Worm (Caenorhabditis elegans) whole organism, L4 larva: ENCODE results near the gene zip-9.

ENCODE experiments used
- D1046.2 ChIP-seq: fragments of 200-800 bp; sonication (Bioruptor generic); IDR thresholded peaks from 2 replicates; pipeline ENCODE4 v1.3.6; 2022; ENCODE audit warnings: missing genetic modification characterization, missing compliant biosample characterization
- T20F7.1 ChIP-seq: fragments of 200-800 bp; sonication (Bioruptor generic); optimal IDR thresholded peaks from 2 replicates; lab custom pipeline; 2018; ENCODE audit warnings: mild to moderate bottlenecking, missing genetic modification characterization, missing compliant biosample characterization
- ZK546.5 ChIP-seq, 2 experiments: sonication (generic microtip); optimal IDR thresholded peaks; 2 replicates each; lab custom pipeline; 2017; ENCODE audit warnings: missing biosample characterization in 2 of 2, missing genetic modification characterization in 2 of 2
- aha-1 ChIP-seq: fragments of 150-350 bp; peaks from one replicate; lab custom pipeline; 2014; ENCODE audit warnings: missing biosample characterization, missing genetic modification characterization
- ceh-28 ChIP-seq: fragments of 150-350 bp; optimal IDR thresholded peaks from 2 replicates; lab custom pipeline; 2014; ENCODE audit warnings: missing biosample characterization, missing genetic modification reagents, missing genetic modification characterization
- ceh-32 ChIP-seq: sonication (generic microtip); optimal IDR thresholded peaks from 2 replicates; lab custom pipeline; 2016; ENCODE audit warnings: mild to moderate bottlenecking, missing genetic modification characterization, missing compliant biosample characterization; ENCODE audit not compliant: poor library complexity
- ceh-62 ChIP-seq: sonication (generic microtip); optimal IDR thresholded peaks from 2 replicates; lab custom pipeline; 2017; ENCODE audit warnings: missing biosample characterization, missing genetic modification characterization
- ceh-82 ChIP-seq: sonication (generic microtip); optimal IDR thresholded peaks from 2 replicates; lab custom pipeline; 2017; ENCODE audit warnings: missing biosample characterization, missing genetic modification characterization
- cey-2 ChIP-seq: sonication (generic microtip); optimal IDR thresholded peaks from 3 replicates; lab custom pipeline; 2017; ENCODE audit warnings: missing genetic modification characterization, mild to moderate bottlenecking, missing compliant biosample characterization, antibody characterized with exemption, borderline replicate concordance; ENCODE audit not compliant: insufficient read depth
- daf-12 ChIP-seq: fragments of 150-350 bp; optimal IDR thresholded peaks from 2 replicates; lab custom pipeline; 2014; ENCODE audit warnings: missing biosample characterization, missing genetic modification reagents, missing genetic modification characterization
- daf-16 ChIP-seq, 3 experiments: sonication (generic microtip); optimal IDR thresholded peaks; 2 replicates each; lab custom pipeline; 2016 to 2017; ENCODE audit warnings: missing genetic modification characterization in 3 of 3, missing genetic modification reagents in 3 of 3, mild to moderate bottlenecking in 2 of 3, missing compliant biosample characterization in 2 of 3, missing biosample characterization in 1 of 3, moderate library complexity in 1 of 3
- daf-19 ChIP-seq: fragments of 200-800 bp; sonication (Bioruptor generic); conservative IDR thresholded peaks from 2 replicates; pipeline ENCODE4 v1.3.6; 2022; ENCODE audit warnings: missing genetic modification characterization, missing compliant biosample characterization
- dmd-6 ChIP-seq: fragments of 200-800 bp; sonication (Bioruptor generic); IDR thresholded peaks from 2 replicates; pipeline ENCODE4 v1.3.6; 2022; ENCODE audit warnings: missing genetic modification reagents, missing genetic modification characterization, missing compliant biosample characterization
- dve-1 ChIP-seq: sonication (generic microtip); optimal IDR thresholded peaks from 2 replicates; lab custom pipeline; 2017; ENCODE audit warnings: antibody characterized with exemption, mild to moderate bottlenecking, missing genetic modification characterization, missing compliant biosample characterization; ENCODE audit not compliant: insufficient read depth
- hlh-11 ChIP-seq: fragments of 200-800 bp; sonication (Bioruptor generic); optimal IDR thresholded peaks from 2 replicates; lab custom pipeline; 2018; ENCODE audit warnings: mild to moderate bottlenecking, missing genetic modification characterization, missing compliant biosample characterization
- hlh-30 ChIP-seq: sonication (generic microtip); optimal IDR thresholded peaks from 2 replicates; lab custom pipeline; 2017; ENCODE audit warnings: antibody characterized with exemption, mild to moderate bottlenecking, missing genetic modification characterization, missing compliant biosample characterization; ENCODE audit not compliant: insufficient read depth
- lin-1 ChIP-seq: fragments of 200-800 bp; sonication (Bioruptor generic); IDR thresholded peaks from 2 replicates; pipeline ENCODE4 v1.3.6; 2022; ENCODE audit warnings: missing genetic modification reagents, missing genetic modification characterization, missing compliant biosample characterization
- lin-15B ChIP-seq: fragments of 150-350 bp; sonication (generic microtip); optimal IDR thresholded peaks from 3 replicates; lab custom pipeline; 2014; ENCODE audit warnings: missing biosample characterization, missing genetic modification characterization
- lin-29 ChIP-seq: fragments of 200-800 bp; sonication (Bioruptor generic); IDR thresholded peaks from 2 replicates; pipeline ENCODE4 v1.3.6; 2022; ENCODE audit warnings: missing genetic modification reagents, missing genetic modification characterization, missing compliant biosample characterization
- lir-3 ChIP-seq: sonication (generic microtip); optimal IDR thresholded peaks from 2 replicates; lab custom pipeline; 2016; ENCODE audit warnings: mild to moderate bottlenecking, missing genetic modification characterization, missing compliant biosample characterization
- mdl-1 ChIP-seq, 2 experiments: fragments of 150-350 bp in 1 of 2; sonication (generic microtip) in 1 of 2; optimal IDR thresholded peaks; 2 replicates each; lab custom pipeline; 2014 to 2017; ENCODE audit warnings: missing biosample characterization in 2 of 2, missing genetic modification characterization in 2 of 2
- mes-2 ChIP-seq: sonication (generic microtip); optimal IDR thresholded peaks from 2 replicates; lab custom pipeline; 2016; ENCODE audit warnings: missing genotype, mild to moderate bottlenecking, missing genetic modification characterization, missing compliant biosample characterization; ENCODE audit not compliant: poor library complexity, severe bottlenecking
- mxl-2 ChIP-seq: fragments of 200-800 bp; sonication (Bioruptor generic); conservative IDR thresholded peaks from 2 replicates; pipeline ENCODE4 v1.3.6; 2022; ENCODE audit warnings: missing genetic modification reagents, missing genetic modification characterization, missing compliant biosample characterization
- mxl-3 ChIP-seq: fragments of 200-800 bp; sonication (Bioruptor generic); optimal IDR thresholded peaks from 2 replicates; lab custom pipeline; 2018; ENCODE audit warnings: mild to moderate bottlenecking, missing genetic modification characterization, missing compliant biosample characterization
- nhr-102 ChIP-seq: sonication (generic microtip); optimal IDR thresholded peaks from 2 replicates; lab custom pipeline; 2016; ENCODE audit warnings: mild to moderate bottlenecking, missing genetic modification characterization, moderate library complexity, missing compliant biosample characterization
- nhr-11 ChIP-seq: fragments of 150-350 bp; optimal IDR thresholded peaks from 2 replicates; lab custom pipeline; 2014; ENCODE audit warnings: missing biosample characterization, missing genetic modification characterization
- nhr-111 ChIP-seq: fragments of 200-800 bp; sonication (Bioruptor generic); optimal IDR thresholded peaks from 2 replicates; lab custom pipeline; 2018; ENCODE audit warnings: mild to moderate bottlenecking, missing genetic modification characterization, missing compliant biosample characterization
- nhr-25 ChIP-seq: sonication (generic microtip); optimal IDR thresholded peaks from 2 replicates; lab custom pipeline; 2017; ENCODE audit warnings: missing genetic modification characterization, mild to moderate bottlenecking, missing compliant biosample characterization, antibody characterized with exemption, moderate library complexity, borderline replicate concordance; ENCODE audit not compliant: insufficient read depth
- nhr-28 ChIP-seq: fragments of 150-350 bp; optimal IDR thresholded peaks from 2 replicates; lab custom pipeline; 2014; ENCODE audit warnings: missing biosample characterization, missing genetic modification characterization
- nhr-48 ChIP-seq: sonication (generic microtip); optimal IDR thresholded peaks from 2 replicates; lab custom pipeline; 2016; ENCODE audit warnings: mild to moderate bottlenecking, missing genetic modification characterization, missing compliant biosample characterization
- nhr-6 ChIP-seq: fragments of 150-350 bp; optimal IDR thresholded peaks from 2 replicates; lab custom pipeline; 2014; ENCODE audit warnings: missing biosample characterization, missing genetic modification characterization
- php-3 ChIP-seq: fragments of 200-800 bp; sonication (Bioruptor generic); IDR thresholded peaks from 2 replicates; pipeline ENCODE4 v1.3.6; 2022; ENCODE audit warnings: missing genetic modification reagents, missing genetic modification characterization, missing compliant biosample characterization
- pqm-1 ChIP-seq: sonication (generic microtip); optimal IDR thresholded peaks from 2 replicates; lab custom pipeline; 2017; ENCODE audit warnings: missing biosample characterization, missing genetic modification characterization
- set-16 ChIP-seq: fragments of 200-800 bp; sonication (Bioruptor generic); IDR thresholded peaks from 2 replicates; pipeline ENCODE4 v1.3.6; 2022; ENCODE audit warnings: missing genetic modification reagents, missing genetic modification characterization, missing compliant biosample characterization
- snpc-1.2 ChIP-seq: fragments of 200-800 bp; sonication (Bioruptor generic); IDR thresholded peaks from 2 replicates; pipeline ENCODE4 v1.3.6; 2022; ENCODE audit warnings: missing genetic modification reagents, missing genetic modification characterization, missing compliant biosample characterization
- unc-62 ChIP-seq, 3 experiments: fragments of 150-350 bp in 1 of 3; sonication (generic microtip); optimal IDR thresholded peaks in 2 of 3; peaks in 1 of 3; 1 replicate in 1 of 3; 2 replicates in 2 of 3; lab custom pipeline; 2014 to 2017; ENCODE audit warnings: missing biosample characterization in 3 of 3, missing genetic modification characterization in 3 of 3, missing genetic modification reagents in 3 of 3, missing genotype in 1 of 3
- zfp-2 ChIP-seq: sonication (generic microtip); optimal IDR thresholded peaks from 2 replicates; lab custom pipeline; 2016; ENCODE audit warnings: mild to moderate bottlenecking, missing genetic modification characterization, missing compliant biosample characterization

The zip-9 gene

DNA sequence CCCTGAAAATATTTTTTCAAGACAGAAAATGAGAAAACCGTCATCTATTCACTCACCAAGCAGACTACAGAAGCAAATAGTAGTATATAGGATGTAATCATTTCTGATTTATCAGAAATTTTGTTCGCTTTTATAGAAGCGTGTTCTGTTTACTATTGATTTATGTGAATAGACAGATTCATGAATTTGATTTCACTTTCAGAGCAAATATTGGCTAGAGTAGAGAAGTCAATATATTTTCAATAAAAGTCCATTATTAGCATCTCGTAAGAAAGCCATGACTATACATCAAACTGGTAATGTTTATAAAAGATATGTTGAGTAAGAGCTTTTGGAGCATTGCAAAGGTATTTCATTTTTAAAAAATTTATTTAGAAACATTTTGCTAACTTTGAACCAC lies 11.1 kb upstream of the zip-9 start, which contains the start of gene scvp-1:
scvp-1 (minus strand) TSS at position 101 of the 400 bp plus-strand sequence.
- TF ChIP-seq cey-2 (tag; lab: Kevin White, UChicago): no peak
- no peak for TF ChIP-seq nhr-6 (tag; lab: Kevin White, UChicago)
- TF ChIP-seq mxl-3 (GFP tag; lab: Kevin White, UChicago): no peak
- TF ChIP-seq, all 104 proteins: peak for 0

DNA sequence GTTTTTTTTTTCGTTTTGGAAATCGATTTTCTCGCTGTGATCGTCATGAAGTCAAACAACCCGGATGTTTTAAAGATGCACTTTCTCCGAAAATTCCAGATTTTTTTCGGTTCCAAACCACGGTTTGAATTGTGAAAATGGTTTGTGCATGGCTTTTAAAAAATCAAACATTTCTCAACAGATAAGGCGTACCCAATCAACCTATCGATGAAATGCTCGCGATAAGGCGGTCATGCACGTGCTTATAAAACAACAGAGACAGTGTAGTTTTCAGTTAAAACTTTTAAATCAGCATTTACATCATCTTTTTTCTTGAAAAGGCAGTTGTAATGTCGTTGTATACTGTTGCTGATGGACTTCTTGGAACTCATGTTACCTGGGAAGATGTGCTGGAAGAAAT lies 9.8 kb upstream of the zip-9 start, which contains the start of gene F58B4.5:
F58B4.5 (plus strand) TSS at position 283 of the 400 bp plus-strand sequence.
- no peak for TF ChIP-seq mes-2 (tag; lab: Kevin White, UChicago)
- TF ChIP-seq mxl-2 (GFP tag; lab: Robert Waterston, UW): no peak
- no peak for TF ChIP-seq lin-1 (GFP tag; lab: Robert Waterston, UW)
- TF ChIP-seq zfp-2 (tag; lab: Kevin White, UChicago): no peak
- no peak for TF ChIP-seq D1046.2 (GFP tag; lab: Robert Waterston, UW)
- no peak for TF ChIP-seq snpc-1.2 (GFP tag; lab: Robert Waterston, UW)
- no peak for TF ChIP-seq lir-3 (tag; lab: Kevin White, UChicago)
- peak; percentile 7 for TF ChIP-seq nhr-48 (tag; lab: Kevin White, UChicago)
- no peak for TF ChIP-seq unc-62 (GFP tag; optimal IDR thresholded peaks at IDR 0.05 in 1 of 2; lab: Kevin White, UChicago)
- no peak for TF ChIP-seq unc-62 (tag; optimal IDR thresholded peaks at IDR 0.05; lab: Kevin White, UChicago)
- no peak for TF ChIP-seq dve-1 (tag; lab: Kevin White, UChicago)
- TF ChIP-seq aha-1 (tag; lab: Kevin White, UChicago): peak; percentile 61
- peak; percentile 32 for TF ChIP-seq mxl-3 (GFP tag; lab: Kevin White, UChicago)
- no peak for TF ChIP-seq php-3 (GFP tag; lab: Robert Waterston, UW)
- no peak for TF ChIP-seq nhr-25 (tag; lab: Kevin White, UChicago)
- peak; percentile 89 for TF ChIP-seq pqm-1 (tag; lab: Kevin White, UChicago)
- no peak for TF ChIP-seq nhr-11 (tag; lab: Kevin White, UChicago)
- TF ChIP-seq lin-29 (GFP tag; lab: Robert Waterston, UW): no peak
- no peak for TF ChIP-seq ZK546.5 (tag; optimal IDR thresholded peaks at IDR 0.05; lab: Kevin White, UChicago)
- no peak for TF ChIP-seq ceh-82 (tag; lab: Kevin White, UChicago)
- TF ChIP-seq daf-19 (GFP tag; lab: Robert Waterston, UW): no peak
- peak; percentile 89 for TF ChIP-seq dmd-6 (GFP tag; lab: Robert Waterston, UW)
- TF ChIP-seq set-16 (GFP tag; lab: Robert Waterston, UW): no peak
- peak in 1 of 2 experiments; percentile 57 for TF ChIP-seq mdl-1 (tag; optimal IDR thresholded peaks at IDR 0.05; lab: Kevin White, UChicago)
- TF ChIP-seq ceh-28 (tag; lab: Kevin White, UChicago): no peak
- no peak for TF ChIP-seq ceh-32
- TF ChIP-seq T20F7.1 (GFP tag; lab: Kevin White, UChicago): peak; percentile 14
- TF ChIP-seq hlh-30: peak; percentile 17
- TF ChIP-seq daf-12 (tag; lab: Kevin White, UChicago): no peak
- no peak for TF ChIP-seq ceh-62 (tag; lab: Kevin White, UChicago)
- peak; percentile 34 for TF ChIP-seq nhr-28 (tag; lab: Kevin White, UChicago)
- no peak for TF ChIP-seq daf-16 (GFP tag; optimal IDR thresholded peaks at IDR 0.05; lab: Kevin White, UChicago)
- TF ChIP-seq daf-16 (tag; optimal IDR thresholded peaks at IDR 0.05; lab: Kevin White, UChicago): peak; percentile 49
- TF ChIP-seq cey-2 (tag; lab: Kevin White, UChicago): no peak
- TF ChIP-seq hlh-11 (tag; lab: Kevin White, UChicago): peak; percentile 73
- no peak for TF ChIP-seq nhr-111
- TF ChIP-seq nhr-102 (tag; lab: Kevin White, UChicago): peak; percentile 3
- no peak for TF ChIP-seq lin-15B (tag; lab: Kevin White, UChicago)
